Fruit fly (Drosophila melanogaster) whole organism, larva: ENCODE data around the gene CG9109.

Experiments used
- noc ChIP-seq: fragments of 200-800 bp; sonication (Bioruptor generic); optimal IDR thresholded peaks from 3 replicates; lab custom pipeline; 2019; ENCODE audit warnings: missing biosample characterization, mild to moderate bottlenecking, missing genetic modification characterization, moderate library complexity

CG9109 gene

DNA sequence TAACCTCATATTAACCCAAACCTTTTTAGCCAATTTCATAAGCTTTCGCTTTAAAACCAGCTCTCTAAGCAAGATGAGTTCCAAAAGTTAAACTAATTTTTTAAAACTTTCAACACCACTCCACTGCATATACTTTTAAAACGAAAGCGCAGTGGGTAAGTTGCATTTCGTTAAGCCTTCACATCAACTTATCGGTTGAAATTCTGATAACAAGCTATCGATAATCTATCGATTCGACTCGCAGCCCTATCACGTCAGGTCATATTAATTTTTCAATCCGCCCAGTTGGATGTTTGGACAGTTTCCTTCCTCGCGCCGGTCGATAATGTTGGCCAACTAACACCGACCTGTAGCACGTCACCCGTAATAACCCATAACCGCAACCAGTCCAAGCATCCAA, 48.1 kb downstream of the CG9109 start, which contains the start of gene ifc:
Gene ifc, plus strand, starts transcription at position 255 of the 400 bp plus-strand sequence.
- TF ChIP-seq noc = no peak

DNA sequence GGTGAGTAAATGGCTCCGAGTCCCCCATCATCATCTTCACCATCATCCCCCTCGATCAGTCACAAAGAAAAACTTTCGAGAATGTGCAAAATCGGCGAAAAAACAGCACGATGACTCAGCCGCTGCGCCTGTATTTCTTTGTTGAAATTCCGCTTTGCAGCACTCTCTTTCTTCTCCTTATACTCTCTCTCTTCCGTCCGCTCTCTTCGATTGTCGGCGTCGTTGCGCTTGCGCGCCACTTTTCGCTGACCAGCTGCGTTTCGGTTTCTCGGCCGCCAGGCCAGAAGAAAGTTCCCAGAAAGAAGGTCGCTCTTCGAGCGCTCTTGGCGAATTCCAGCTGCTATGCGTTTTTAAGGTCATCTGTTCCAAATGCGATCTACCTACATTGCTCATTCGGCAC, 51.0 kb downstream of the CG9109 start:
- no peak for TF ChIP-seq noc

- TF ChIP-seq noc = peak; percentile 19
Measured at dm6 chr2L:5982334-5982987, 51.8 kb downstream of the CG9109 start.

- TF ChIP-seq noc = no peak
Measured at dm6 chr2L:5981433-5982333, 52.5 kb downstream of the CG9109 start, which contains the start of gene eIF4A. TSS of gene eIF4A (plus strand) at chr2L:5981764.

dm6 chr2L:5980862-5981432, 53.3 kb downstream of the CG9109 start, which contains the start of gene chic:
TSS of gene chic (minus strand) at chr2L:5981018.
- TF ChIP-seq noc = peak; percentile 33

- TF ChIP-seq noc = peak; percentile 47
Measured at dm6 chr2L:5979957-5980861, 54.0 kb downstream of the CG9109 start.

DNA sequence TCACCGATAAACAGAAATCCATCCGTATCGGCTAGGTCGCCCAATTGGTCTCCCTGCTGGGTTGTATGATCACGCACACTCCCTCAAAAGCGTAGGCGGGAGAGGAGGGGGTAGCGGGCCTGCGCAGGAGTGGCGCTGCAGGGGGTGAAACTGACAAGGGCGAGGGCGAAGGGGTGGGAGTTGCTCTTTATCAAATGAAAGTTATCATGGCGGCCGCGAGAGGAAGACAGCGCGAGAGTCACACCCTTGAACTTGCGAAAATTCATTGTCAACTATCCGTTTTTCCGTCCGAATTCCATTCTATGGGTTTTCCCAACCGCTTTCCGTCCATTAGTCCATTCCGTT, 55.2 kb downstream of the CG9109 start:
- no peak for TF ChIP-seq noc

dm6 chr2L:5978333-5979054, 55.7 kb downstream of the CG9109 start:
- TF ChIP-seq noc = no peak

- TF ChIP-seq noc = no peak
Measured at dm6 chr2L:5977729-5978078, 56.5 kb downstream of the CG9109 start.

DNA sequence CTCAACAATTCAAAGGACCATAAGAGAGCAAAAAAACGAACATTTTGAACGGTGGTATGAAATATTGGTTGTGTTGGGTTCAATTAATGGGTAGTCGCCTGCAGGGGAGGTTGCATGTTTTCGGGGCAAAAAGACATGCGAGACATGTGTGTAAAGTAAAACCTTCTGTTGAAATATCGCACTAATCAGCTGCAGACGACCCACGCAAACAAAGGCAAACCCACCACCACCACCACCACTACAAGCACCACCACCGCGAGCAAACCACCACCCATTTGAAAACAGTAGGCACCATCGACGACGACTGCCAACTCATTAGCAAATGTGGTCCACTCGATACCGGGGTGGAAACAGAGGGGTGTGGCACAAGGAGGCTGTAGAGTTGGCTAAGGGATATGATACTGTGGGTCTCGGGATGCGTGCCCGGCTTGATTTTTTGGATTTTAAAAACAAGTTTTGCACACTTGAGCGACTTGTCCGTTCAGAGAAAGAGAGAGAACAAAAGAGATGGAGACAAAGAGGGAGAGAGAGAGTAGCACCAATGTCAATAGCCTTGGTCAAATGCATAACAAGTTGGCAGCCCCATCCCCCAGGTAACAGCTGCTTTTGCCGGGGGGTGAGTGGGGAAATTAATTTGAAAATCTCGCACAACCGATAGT, 57.0 kb downstream of the CG9109 start:
- TF ChIP-seq noc = peak; percentile 36
